Fruit fly (Drosophila melanogaster) whole organism, wandering third instar larva: ENCODE data around the gene cnc.

Experiments
- Jra ChIP-seq: sonication (Bioruptor generic); optimal IDR thresholded peaks from 2 replicates; lab custom pipeline; 2016; ENCODE audit warnings: missing biosample characterization, missing genetic modification characterization
- Sp1 ChIP-seq: fragments of 200-800 bp; sonication (Bioruptor generic); optimal IDR thresholded peaks from 3 replicates; lab custom pipeline; 2019; ENCODE audit warnings: missing biosample characterization, mild to moderate bottlenecking, missing genetic modification characterization, moderate library complexity
- usp ChIP-seq: fragments of >200 bp; optimal IDR thresholded peaks from 2 replicates; lab custom pipeline; 2017; ENCODE audit warnings: missing biosample characterization, missing genetic modification characterization

DNA sequence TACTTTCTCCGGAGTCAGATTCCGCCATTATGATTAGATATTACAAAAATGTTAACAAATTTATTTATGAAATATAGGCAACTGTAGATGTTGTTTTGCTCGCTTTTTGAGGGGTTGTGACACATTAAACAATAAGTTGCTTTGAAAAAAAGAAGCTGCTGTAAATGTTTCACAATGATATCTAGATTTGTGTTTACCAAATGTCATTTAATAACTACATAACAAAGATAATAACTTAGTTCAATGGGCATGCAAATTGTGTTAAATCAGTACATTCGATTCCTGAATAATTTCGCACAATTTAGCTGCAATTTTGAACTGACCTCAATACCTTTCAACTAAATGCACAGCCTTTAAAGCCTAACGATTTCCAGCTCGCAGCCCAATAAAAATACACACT is 22.6 kb downstream of the cnc start, which contains the start of gene fzo:
- TF ChIP-seq Jra (no peak), usp (GFP tag; lab: Kevin White, UChicago) (no peak), Sp1 (no peak)
